Worm (Caenorhabditis elegans) whole organism, L2 larva: Measurements from ENCODE around the gene F40G9.5.

Source experiments
- C34F6.9 ChIP-seq: fragments of 150-350 bp; optimal IDR thresholded peaks from 2 replicates; lab custom pipeline; 2014; ENCODE audit warnings: missing biosample characterization, missing genetic modification characterization
- F13H6.1 ChIP-seq: sonication (generic microtip); optimal IDR thresholded peaks from 2 replicates; lab custom pipeline; 2016; ENCODE audit warnings: missing genetic modification characterization, missing compliant biosample characterization
- R02D3.7 ChIP-seq: fragments of 150-350 bp; optimal IDR thresholded peaks from 2 replicates; lab custom pipeline; 2014; ENCODE audit warnings: missing biosample characterization, missing genetic modification characterization
- Y55F3AM.14 ChIP-seq: fragments of 200-800 bp; sonication (Bioruptor generic); optimal IDR thresholded peaks from 2 replicates; lab custom pipeline; 2018; ENCODE audit warnings: mild to moderate bottlenecking, missing genetic modification characterization, missing compliant biosample characterization
- ZK546.5 ChIP-seq: sonication (generic microtip); optimal IDR thresholded peaks from 2 replicates; lab custom pipeline; 2017; ENCODE audit warnings: missing biosample characterization, missing genetic modification characterization
- alr-1 ChIP-seq: fragments of 150-350 bp; optimal IDR thresholded peaks from 2 replicates; lab custom pipeline; 2014; ENCODE audit warnings: missing biosample characterization, missing genetic modification characterization
- aly-2 ChIP-seq: fragments of 150-350 bp; optimal IDR thresholded peaks from 2 replicates; lab custom pipeline; 2014; ENCODE audit warnings: missing biosample characterization, missing genetic modification characterization
- ama-1 ChIP-seq: fragments of 150-350 bp; optimal IDR thresholded peaks from 2 replicates; lab custom pipeline; 2018; ENCODE audit warnings: inconsistent platforms
- blmp-1 ChIP-seq: sonication (generic microtip); optimal IDR thresholded peaks from 2 replicates; lab custom pipeline; 2017; ENCODE audit warnings: missing genetic modification characterization, mild to moderate bottlenecking, missing compliant biosample characterization, antibody characterized with exemption, moderate library complexity; ENCODE audit not compliant: insufficient read depth
- ceh-82 ChIP-seq: fragments of 150-350 bp; optimal IDR thresholded peaks from 2 replicates; lab custom pipeline; 2014; ENCODE audit warnings: missing biosample characterization, missing genetic modification characterization
- crh-2 ChIP-seq: sonication (generic microtip); optimal IDR thresholded peaks from 2 replicates; lab custom pipeline; 2017; ENCODE audit warnings: missing biosample characterization, missing genetic modification characterization
- dmd-4 ChIP-seq: sonication (generic microtip); optimal IDR thresholded peaks from 2 replicates; lab custom pipeline; 2017; ENCODE audit warnings: missing biosample characterization, missing genetic modification characterization
- egl-27 ChIP-seq: sonication (generic microtip); optimal IDR thresholded peaks from 3 replicates; lab custom pipeline; 2017; ENCODE audit warnings: missing biosample characterization, missing genetic modification reagents, missing genetic modification characterization
- elt-1 ChIP-seq: fragments of 150-350 bp; optimal IDR thresholded peaks from 2 replicates; lab custom pipeline; 2014; ENCODE audit warnings: missing biosample characterization, missing genetic modification characterization
- elt-3 ChIP-seq: sonication (generic microtip); optimal IDR thresholded peaks from 2 replicates; lab custom pipeline; 2017; ENCODE audit warnings: missing biosample characterization, missing genetic modification characterization
- fos-1 ChIP-seq: fragments of 150-350 bp; optimal IDR thresholded peaks from 2 replicates; lab custom pipeline; 2014; ENCODE audit warnings: missing biosample characterization, missing genetic modification characterization
- gmeb-1 ChIP-seq: fragments of 150-350 bp; optimal IDR thresholded peaks from 2 replicates; lab custom pipeline; 2014; ENCODE audit warnings: missing biosample characterization, missing genetic modification characterization
- lin-11 ChIP-seq: fragments of 150-350 bp; sonication (generic microtip); optimal IDR thresholded peaks from 2 replicates; lab custom pipeline; 2014; ENCODE audit warnings: missing biosample characterization, missing genetic modification characterization, inconsistent platforms, mixed read lengths
- lin-13 ChIP-seq: fragments of 150-350 bp; optimal IDR thresholded peaks from 2 replicates; lab custom pipeline; 2014; ENCODE audit warnings: missing biosample characterization, missing genetic modification reagents, missing genetic modification characterization
- lin-39 ChIP-seq: fragments of 150-350 bp; optimal IDR thresholded peaks from 2 replicates; lab custom pipeline; 2014; ENCODE audit warnings: missing biosample characterization, missing genetic modification reagents, missing genetic modification characterization
- lsy-2 ChIP-seq, 2 experiments: fragments of 150-350 bp in 1 of 2; sonication (generic microtip) in 1 of 2; optimal IDR thresholded peaks; 2 replicates each; lab custom pipeline; 2014 to 2017; ENCODE audit warnings: missing biosample characterization in 2 of 2, missing genetic modification characterization in 2 of 2
- mab-5 ChIP-seq: fragments of 150-350 bp; optimal IDR thresholded peaks from 2 replicates; lab custom pipeline; 2014; ENCODE audit warnings: missing biosample characterization, missing genetic modification characterization
- nhr-10 ChIP-seq: sonication (generic microtip); optimal IDR thresholded peaks from 2 replicates; lab custom pipeline; 2017; ENCODE audit warnings: missing biosample characterization, missing genetic modification characterization
- nhr-12 ChIP-seq: fragments of 150-350 bp; optimal IDR thresholded peaks from 2 replicates; lab custom pipeline; 2014; ENCODE audit warnings: missing biosample characterization, missing genetic modification characterization
- nhr-129 ChIP-seq: fragments of 150-350 bp; optimal IDR thresholded peaks from 2 replicates; lab custom pipeline; 2014; ENCODE audit warnings: missing biosample characterization, missing genetic modification characterization
- nhr-21 ChIP-seq: fragments of 150-350 bp; optimal IDR thresholded peaks from 2 replicates; lab custom pipeline; 2014; ENCODE audit warnings: missing biosample characterization, missing genetic modification characterization
- nhr-237 ChIP-seq: fragments of 150-350 bp; optimal IDR thresholded peaks from 2 replicates; lab custom pipeline; 2014; ENCODE audit warnings: missing biosample characterization, missing genetic modification characterization
- nhr-25 ChIP-seq: fragments of 150-350 bp; sonication (generic microtip); optimal IDR thresholded peaks from 3 replicates; lab custom pipeline; 2014; ENCODE audit warnings: missing biosample characterization, missing genetic modification characterization
- nhr-6 ChIP-seq: fragments of 150-350 bp; optimal IDR thresholded peaks from 2 replicates; lab custom pipeline; 2014; ENCODE audit warnings: missing biosample characterization, missing genetic modification characterization
- nhr-77 ChIP-seq: fragments of 150-350 bp; optimal IDR thresholded peaks from 2 replicates; lab custom pipeline; 2014; ENCODE audit warnings: missing biosample characterization, missing genetic modification characterization
- peb-1 ChIP-seq: fragments of 150-350 bp; optimal IDR thresholded peaks from 2 replicates; lab custom pipeline; 2014; ENCODE audit warnings: missing biosample characterization, missing genetic modification characterization
- skn-1 ChIP-seq: sonication (generic microtip); optimal IDR thresholded peaks from 2 replicates; lab custom pipeline; 2017; ENCODE audit warnings: missing biosample characterization, missing genetic modification characterization
- sma-3 ChIP-seq: sonication (generic microtip); optimal IDR thresholded peaks from 2 replicates; lab custom pipeline; 2016; ENCODE audit warnings: missing genetic modification reagents, missing genetic modification characterization, missing compliant biosample characterization
- sma-9 ChIP-seq, 2 experiments: fragments of 150-350 bp in 1 of 2; sonication (generic microtip) in 1 of 2; optimal IDR thresholded peaks; 2 replicates each; lab custom pipeline; 2014 to 2016; ENCODE audit warnings: missing genetic modification characterization in 2 of 2, mild to moderate bottlenecking in 1 of 2, missing biosample characterization in 1 of 2, missing compliant biosample characterization in 1 of 2, missing genetic modification reagents in 1 of 2, moderate library complexity in 1 of 2
- snpc-4 ChIP-seq: fragments of 150-350 bp; optimal IDR thresholded peaks from 2 replicates; lab custom pipeline; 2014; ENCODE audit warnings: missing biosample characterization, missing genetic modification characterization
- unc-39 ChIP-seq: fragments of 150-350 bp; optimal IDR thresholded peaks from 2 replicates; lab custom pipeline; 2014; ENCODE audit warnings: missing biosample characterization, missing genetic modification characterization
- unc-55 ChIP-seq: fragments of 150-350 bp; sonication (generic microtip); optimal IDR thresholded peaks from 3 replicates; lab custom pipeline; 2014; ENCODE audit warnings: missing biosample characterization, missing genetic modification reagents, missing genetic modification characterization
- zag-1 ChIP-seq: fragments of 150-350 bp; optimal IDR thresholded peaks from 2 replicates; lab custom pipeline; 2014; ENCODE audit warnings: missing biosample characterization, missing genetic modification characterization
- ztf-1 ChIP-seq: fragments of 200-800 bp; sonication (Bioruptor generic); conservative IDR thresholded peaks from 2 replicates; pipeline ENCODE4 v1.3.6; 2022; ENCODE audit warnings: missing genetic modification characterization, missing compliant biosample characterization
- ztf-4 ChIP-seq: fragments of 150-350 bp; optimal IDR thresholded peaks from 2 replicates; lab custom pipeline; 2014; ENCODE audit warnings: missing biosample characterization, missing genetic modification characterization

The F40G9.5 gene

DNA sequence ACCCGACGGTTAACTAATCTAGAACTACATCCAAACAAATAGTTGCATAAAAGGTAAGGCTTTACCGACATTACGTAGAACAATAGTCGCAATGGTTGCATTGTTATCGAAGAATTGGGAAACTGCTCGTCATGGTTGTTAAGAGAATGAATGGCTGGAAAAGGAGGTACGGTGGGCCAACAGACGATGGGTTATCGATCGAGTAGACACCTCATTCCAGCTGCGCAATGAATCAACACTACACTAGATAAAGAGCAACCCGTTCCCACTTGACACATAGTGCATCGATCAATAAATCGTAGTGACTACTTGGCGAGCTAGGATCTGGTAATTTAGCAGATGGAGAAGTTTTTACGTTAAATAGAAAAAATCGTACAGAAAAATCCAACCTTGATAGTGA, 36.0 kb upstream of the F40G9.5 start, which contains the start of the genes T17A3.12 and fbxb-83:
TSS of gene T17A3.12 (minus strand) at position 101 of the 400 bp plus-strand sequence.
TSS of gene fbxb-83 (minus strand) at position 134 of the 400 bp plus-strand sequence.
- TF ChIP-seq ZK546.5 (tag; lab: Kevin White, UChicago) (no peak), zag-1 (tag; lab: Kevin White, UChicago) (no peak), nhr-129 (no peak), nhr-237 (tag; lab: Kevin White, UChicago) (no peak), mab-5 (tag; lab: Kevin White, UChicago) (no peak), snpc-4 (tag; lab: Kevin White, UChicago) (no peak)

DNA sequence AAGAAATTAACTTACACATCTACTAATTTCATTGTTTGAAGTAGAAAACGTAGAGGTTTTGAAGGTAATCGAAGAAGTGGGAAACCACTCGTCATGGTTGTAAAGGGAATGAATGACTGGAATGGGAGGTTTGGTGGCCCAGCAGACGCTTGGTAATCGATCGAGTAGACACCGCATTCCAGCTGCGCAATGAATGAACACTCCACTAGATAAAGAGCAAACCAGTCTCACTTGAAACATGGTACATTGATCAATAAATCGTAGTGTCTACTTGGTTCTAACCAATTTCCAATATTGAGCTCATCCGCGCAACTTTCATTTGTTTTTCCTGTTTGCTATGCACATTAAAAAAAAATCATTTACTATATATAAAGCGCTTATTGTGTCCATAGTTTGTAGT, 34.7 kb upstream of the F40G9.5 start, which contains the start of gene fbxb-84:
TSS of gene fbxb-84 (minus strand) at position 101 of the 400 bp plus-strand sequence.
- TF ChIP-seq C34F6.9 (tag; lab: Kevin White, UChicago) (no peak), unc-55 (GFP tag; lab: Kevin White, UChicago) (no peak), lin-13 (GFP tag; lab: Kevin White, UChicago) (no peak)

DNA sequence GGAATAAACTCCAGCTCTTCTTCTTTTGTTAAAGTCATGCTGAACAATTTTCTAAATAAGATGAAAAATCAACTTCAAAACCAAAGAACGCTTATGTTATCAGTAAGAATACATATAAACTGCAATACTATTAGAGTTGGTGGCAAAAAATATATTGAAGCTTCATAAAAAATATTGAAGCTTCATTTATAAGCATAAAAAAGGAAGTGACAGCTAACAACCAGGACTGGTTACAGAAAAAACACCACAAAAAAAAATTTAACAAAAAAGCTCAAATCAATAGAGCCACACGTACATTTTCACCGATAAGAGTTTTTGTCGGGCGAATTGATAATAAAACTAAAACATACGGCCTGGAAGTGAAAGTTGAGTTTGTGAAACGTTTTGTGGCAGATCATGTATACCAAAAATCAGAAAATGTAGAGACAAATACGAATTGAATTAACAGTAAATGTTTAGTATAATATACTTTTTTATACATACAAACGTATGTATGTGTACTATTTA, 33.4 kb upstream of the F40G9.5 start, which contains the start of gene sqst-5:
TSS of gene sqst-5 (minus strand) at position 51 of the 507 bp plus-strand sequence.
- TF ChIP-seq gmeb-1 (tag; lab: Kevin White, UChicago) (peak; percentile 4), nhr-10 (tag; lab: Kevin White, UChicago) (no peak), fos-1 (tag; lab: Kevin White, UChicago) (peak; percentile 65)

DNA sequence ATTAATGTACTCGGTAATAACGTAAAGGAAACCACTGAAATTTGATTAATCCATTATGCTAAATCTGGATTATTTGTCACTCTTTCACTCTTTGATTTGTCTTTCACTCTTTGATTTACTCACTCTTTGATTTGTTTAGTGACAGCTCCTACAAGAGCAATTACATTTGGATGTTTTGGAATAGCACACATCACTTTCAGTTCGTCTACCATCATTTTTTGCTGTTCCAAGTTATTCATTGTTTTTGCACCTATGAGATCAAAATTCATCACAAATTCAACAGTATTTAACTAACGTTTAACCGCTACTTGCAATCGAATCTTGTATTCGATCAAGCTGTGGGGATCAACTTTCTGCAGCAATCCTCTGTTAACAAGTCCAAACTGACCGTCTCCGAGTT, 31.9 kb upstream of the F40G9.5 start:
- TF ChIP-seq lsy-2 (tag; optimal IDR thresholded peaks at IDR 0.05; lab: Kevin White, UChicago) (no peak), nhr-77 (tag; lab: Kevin White, UChicago) (no peak), egl-27 (tag; lab: Kevin White, UChicago) (no peak), dmd-4 (tag; lab: Kevin White, UChicago) (no peak), fos-1 (tag; lab: Kevin White, UChicago) (no peak), peb-1 (tag; lab: Kevin White, UChicago) (no peak), alr-1 (tag; lab: Kevin White, UChicago) (no peak), nhr-10 (tag; lab: Kevin White, UChicago) (no peak), ZK546.5 (tag; lab: Kevin White, UChicago) (no peak), unc-39 (tag; lab: Kevin White, UChicago) (no peak), nhr-129 (no peak)

DNA sequence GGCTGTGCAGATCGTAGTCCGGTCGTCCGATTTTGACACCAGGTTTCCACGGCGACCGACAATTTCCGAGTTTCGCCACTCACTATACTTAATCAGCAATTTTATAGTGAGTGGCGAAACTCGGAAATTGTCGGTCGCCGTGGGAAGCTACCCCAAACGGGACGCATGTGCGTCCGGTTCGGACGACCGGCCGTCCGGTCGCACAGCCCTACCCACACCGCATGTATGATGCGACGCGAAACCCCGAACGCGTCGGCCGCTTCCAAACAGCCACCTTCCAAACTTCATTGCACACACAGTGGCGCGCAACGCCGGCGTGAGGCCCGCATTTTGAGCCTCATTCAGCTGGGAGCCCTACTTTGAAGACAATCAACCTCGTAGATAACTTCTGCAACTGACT, 30.0 kb upstream of the F40G9.5 start:
- no peak for TF ChIP-seq ama-1 (lab: Kevin White, UChicago)
- TF ChIP-seq peb-1 (tag; lab: Kevin White, UChicago): no peak
- TF ChIP-seq elt-3: no peak
- no peak for TF ChIP-seq lin-11
- TF ChIP-seq snpc-4 (tag; lab: Kevin White, UChicago): no peak
- TF ChIP-seq dmd-4 (tag; lab: Kevin White, UChicago): no peak
- TF ChIP-seq ZK546.5 (tag; lab: Kevin White, UChicago): no peak
- TF ChIP-seq lin-39: no peak
- no peak for TF ChIP-seq F13H6.1
- TF ChIP-seq blmp-1 (tag; lab: Kevin White, UChicago): no peak
- TF ChIP-seq Y55F3AM.14 (GFP tag; lab: Kevin White, UChicago): no peak
- TF ChIP-seq elt-1 (tag; lab: Kevin White, UChicago): no peak
- no peak for TF ChIP-seq R02D3.7
- TF ChIP-seq nhr-6 (tag; lab: Kevin White, UChicago): no peak
- TF ChIP-seq nhr-25 (tag; lab: Kevin White, UChicago): no peak
- TF ChIP-seq nhr-10 (tag; lab: Kevin White, UChicago): no peak
- no peak for TF ChIP-seq nhr-77 (tag; lab: Kevin White, UChicago)
- TF ChIP-seq, all 48 proteins: peak for 0

DNA sequence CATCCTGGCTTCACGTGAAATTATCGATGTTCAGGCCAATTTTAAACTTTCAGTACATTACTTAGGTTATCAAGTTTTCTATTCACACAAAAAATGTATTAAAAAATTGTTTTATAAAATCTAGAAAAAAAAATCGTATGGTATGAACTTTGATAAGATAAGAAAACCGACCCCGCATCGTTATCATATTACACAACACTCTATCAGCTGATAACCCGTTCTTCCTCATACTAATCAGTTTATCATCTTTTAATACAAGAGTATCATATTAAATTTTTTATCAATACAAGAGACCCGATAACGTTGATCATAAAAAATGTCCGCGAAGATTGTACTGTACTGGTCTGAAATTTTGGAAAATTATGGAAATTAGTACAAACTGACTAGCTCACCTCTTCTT, 26.9 kb upstream of the F40G9.5 start:
- no peak for TF ChIP-seq snpc-4 (tag; lab: Kevin White, UChicago)
- TF ChIP-seq peb-1 (tag; lab: Kevin White, UChicago): no peak
- TF ChIP-seq sma-3: peak; percentile 17
- no peak for TF ChIP-seq ztf-1 (GFP tag; lab: Robert Waterston, UW)
- TF ChIP-seq nhr-21: no peak
- TF ChIP-seq nhr-237 (tag; lab: Kevin White, UChicago): no peak
- no peak for TF ChIP-seq nhr-25 (tag; lab: Kevin White, UChicago)
- TF ChIP-seq egl-27 (tag; lab: Kevin White, UChicago): peak; percentile 55
- TF ChIP-seq nhr-6 (tag; lab: Kevin White, UChicago): no peak
- no peak for TF ChIP-seq ztf-4 (tag; lab: Kevin White, UChicago)
- peak; percentile 72 for TF ChIP-seq sma-9 (GFP tag; optimal IDR thresholded peaks at IDR 0.05; lab: Kevin White, UChicago)
- no peak for TF ChIP-seq sma-9 (tag; optimal IDR thresholded peaks at IDR 0.05; lab: Kevin White, UChicago)
- no peak for TF ChIP-seq nhr-10 (tag; lab: Kevin White, UChicago)
- no peak for TF ChIP-seq aly-2 (tag; lab: Kevin White, UChicago)
- TF ChIP-seq crh-2 (tag; lab: Kevin White, UChicago): peak; percentile 71
- no peak for TF ChIP-seq elt-3
- no peak for TF ChIP-seq ZK546.5 (tag; lab: Kevin White, UChicago)
- TF ChIP-seq blmp-1 (tag; lab: Kevin White, UChicago): no peak
- TF ChIP-seq gmeb-1 (tag; lab: Kevin White, UChicago): peak; percentile 61
- no peak for TF ChIP-seq C34F6.9 (tag; lab: Kevin White, UChicago)
- peak; percentile 34 for TF ChIP-seq skn-1 (tag; lab: Kevin White, UChicago)
- no peak for TF ChIP-seq ceh-82 (tag; lab: Kevin White, UChicago)
- TF ChIP-seq alr-1 (tag; lab: Kevin White, UChicago): no peak
- TF ChIP-seq Y55F3AM.14 (GFP tag; lab: Kevin White, UChicago): no peak
- TF ChIP-seq nhr-12: no peak
